Worm (Caenorhabditis elegans): ENCODE results near the gene lgc-37.

DNA sequence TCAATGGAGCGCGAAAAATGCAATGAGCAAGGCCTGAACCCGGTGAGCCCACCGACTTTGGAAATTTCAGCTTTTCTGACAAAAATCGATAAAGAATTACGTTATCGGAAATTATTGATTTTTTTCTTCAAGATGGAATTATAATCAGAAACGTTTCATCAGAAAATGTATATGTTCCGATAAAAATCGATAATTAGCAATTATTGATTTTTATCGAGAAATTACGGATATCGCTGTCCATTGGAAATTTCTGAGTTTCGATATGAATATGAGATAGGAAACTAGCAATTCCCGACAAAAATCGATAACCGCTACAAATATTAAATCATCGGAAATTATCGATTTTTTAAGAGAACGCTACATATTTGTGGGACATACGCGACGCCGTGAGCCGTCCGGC, 9.2 kb downstream of the lgc-37 start:
- no peak for TF ChIP-seq skn-1 (tag; optimal IDR thresholded peaks at IDR 0.05)
- TF ChIP-seq fos-1 (tag; optimal IDR thresholded peaks at IDR 0.05): no peak
- TF ChIP-seq unc-39 (tag; optimal IDR thresholded peaks at IDR 0.05): no peak
- TF ChIP-seq lsy-2 (tag; optimal IDR thresholded peaks at IDR 0.05): no peak
- no peak for TF ChIP-seq alr-1 (tag; optimal IDR thresholded peaks at IDR 0.05)
- TF ChIP-seq egl-27 (tag; optimal IDR thresholded peaks at IDR 0.05): no peak
- TF ChIP-seq elt-1 (tag; optimal IDR thresholded peaks at IDR 0.05): no peak
